Fruit fly (Drosophila melanogaster) S2 (cell line): ENCODE data around the gene Alg10.

ENCODE experiments used
- CG8478 ChIP-seq: fragments of >200 bp; optimal IDR thresholded peaks from 2 replicates; lab custom pipeline; 2018
- CTCF ChIP-seq, 2 experiments: fragments of >200 bp; optimal IDR thresholded peaks; 2 replicates each; lab custom pipeline; 2018

- no peak for TF ChIP-seq CG8478 (lab: Kevin White, UChicago)
- TF ChIP-seq CTCF (optimal IDR thresholded peaks at IDR 0.05; lab: Kevin White, UChicago): no peak
These were observed 28.4 kb upstream of the Alg10 start for dm6 chr3L:11136349-11136748.
